Worm (Caenorhabditis elegans) whole organism, early embryonic: ENCODE results near the gene K01A2.4.

Experiments
- B0310.2 ChIP-seq: sonication (generic microtip); optimal IDR thresholded peaks from 2 replicates; lab custom pipeline; 2016; ENCODE audit warnings: mild to moderate bottlenecking, missing genetic modification characterization, missing compliant biosample characterization
- F13C5.2 ChIP-seq: sonication (generic microtip); optimal IDR thresholded peaks from 2 replicates; lab custom pipeline; 2017; ENCODE audit warnings: mild to moderate bottlenecking, missing genetic modification characterization, inconsistent platforms, missing compliant biosample characterization
- ama-1 ChIP-seq: fragments of 150-350 bp; optimal IDR thresholded peaks from 2 replicates; lab custom pipeline; 2014
- ceh-36 ChIP-seq: sonication (generic microtip); optimal IDR thresholded peaks from 2 replicates; lab custom pipeline; 2016; ENCODE audit warnings: missing genetic modification characterization, inconsistent platforms, missing compliant biosample characterization
- hmbx-1 ChIP-seq: sonication (generic microtip); optimal IDR thresholded peaks from 2 replicates; lab custom pipeline; 2016; ENCODE audit warnings: mild to moderate bottlenecking, missing genetic modification characterization, missing compliant biosample characterization
- hmg-4 ChIP-seq: fragments of 200-800 bp; sonication (Bioruptor generic); optimal IDR thresholded peaks from 2 replicates; lab custom pipeline; 2018; ENCODE audit warnings: mild to moderate bottlenecking, missing genetic modification characterization, missing compliant biosample characterization
- hnd-1 ChIP-seq: sonication (generic microtip); optimal IDR thresholded peaks from 2 replicates; lab custom pipeline; 2016; ENCODE audit warnings: missing genetic modification characterization, missing compliant biosample characterization
- scrt-1 ChIP-seq: fragments of 200-800 bp; sonication (Bioruptor generic); IDR thresholded peaks from 2 replicates; pipeline ENCODE4 v1.3.6; 2022; ENCODE audit warnings: missing genetic modification characterization, missing compliant biosample characterization
- tbx-11 ChIP-seq: fragments of 200-800 bp; sonication (Bioruptor generic); IDR thresholded peaks from 2 replicates; pipeline ENCODE4 v1.3.6; 2022; ENCODE audit warnings: missing genetic modification characterization, missing compliant biosample characterization
- tbx-37 ChIP-seq: fragments of 200-800 bp; sonication (Bioruptor generic); conservative IDR thresholded peaks from 2 replicates; pipeline ENCODE4 v1.3.6; 2022; ENCODE audit warnings: missing genetic modification reagents, missing genetic modification characterization, missing compliant biosample characterization

ce11 chrII:300977-301772, 6.1 kb upstream of the K01A2.4 start, which contains the start of gene K01A2.5:
- TF ChIP-seq scrt-1 (GFP tag; lab: Robert Waterston, UW), result no peak
- TF ChIP-seq hnd-1 (tag; lab: Kevin White, UChicago), result no peak
- no peak for TF ChIP-seq ceh-36 (tag; lab: Kevin White, UChicago)
- TF ChIP-seq F13C5.2 (tag; lab: Kevin White, UChicago), result no peak
- no peak for TF ChIP-seq B0310.2 (tag; lab: Kevin White, UChicago)
- TF ChIP-seq tbx-11 (GFP tag; lab: Robert Waterston, UW), result no peak
- no peak for TF ChIP-seq tbx-37
- TF ChIP-seq hmg-4, result no peak
- no peak for TF ChIP-seq ama-1 (lab: Kevin White, UChicago)
- TF ChIP-seq hmbx-1, result no peak
